Worm (Caenorhabditis elegans): Measurements from ENCODE around the gene C06G4.4.
"Not testable (repeated sequence)": the region's sequence is repeated elsewhere in the genome, so short reads cannot be mapped to it uniquely, and the experiment has no call there.

Gene C06G4.4

DNA sequence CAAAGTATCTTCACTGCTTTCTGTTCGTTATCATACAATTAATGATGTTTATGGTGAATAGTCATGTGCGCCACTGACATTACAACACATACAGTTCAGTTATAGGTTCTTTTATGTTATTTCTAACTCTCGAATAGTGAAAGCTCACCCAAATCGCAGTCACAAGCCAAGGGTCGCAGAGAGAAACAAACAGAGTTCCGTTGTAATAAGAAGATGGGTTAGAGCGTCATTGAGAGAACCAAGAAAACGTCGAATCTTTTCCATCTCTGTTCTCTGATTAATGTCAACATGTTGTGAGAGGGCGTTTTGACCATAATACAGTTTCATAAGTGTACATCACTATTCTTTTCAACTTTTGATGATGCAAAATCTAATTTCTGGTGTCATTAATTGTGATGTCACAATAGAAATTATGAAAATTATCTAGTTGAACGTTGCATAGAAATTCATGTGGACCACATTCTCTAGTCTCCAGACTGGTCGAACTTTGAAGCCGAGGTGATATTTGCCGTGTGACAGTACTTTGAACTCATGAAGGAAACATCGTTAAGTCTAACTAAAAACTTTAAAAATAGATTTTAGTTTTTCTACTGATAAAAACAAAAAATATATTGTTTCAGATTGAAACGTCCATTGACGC is 3.5 kb downstream of the C06G4.4 start:
- TF ChIP-seq cog-1 (tag; optimal IDR thresholded peaks at IDR 0.05) (no peak), tab-1 (GFP tag; IDR thresholded peaks at IDR 0.05) (no peak), T22C8.4 (GFP tag; IDR thresholded peaks at IDR 0.05) (no peak), flt-1 (GFP tag; IDR thresholded peaks at IDR 0.05) (no peak)

DNA sequence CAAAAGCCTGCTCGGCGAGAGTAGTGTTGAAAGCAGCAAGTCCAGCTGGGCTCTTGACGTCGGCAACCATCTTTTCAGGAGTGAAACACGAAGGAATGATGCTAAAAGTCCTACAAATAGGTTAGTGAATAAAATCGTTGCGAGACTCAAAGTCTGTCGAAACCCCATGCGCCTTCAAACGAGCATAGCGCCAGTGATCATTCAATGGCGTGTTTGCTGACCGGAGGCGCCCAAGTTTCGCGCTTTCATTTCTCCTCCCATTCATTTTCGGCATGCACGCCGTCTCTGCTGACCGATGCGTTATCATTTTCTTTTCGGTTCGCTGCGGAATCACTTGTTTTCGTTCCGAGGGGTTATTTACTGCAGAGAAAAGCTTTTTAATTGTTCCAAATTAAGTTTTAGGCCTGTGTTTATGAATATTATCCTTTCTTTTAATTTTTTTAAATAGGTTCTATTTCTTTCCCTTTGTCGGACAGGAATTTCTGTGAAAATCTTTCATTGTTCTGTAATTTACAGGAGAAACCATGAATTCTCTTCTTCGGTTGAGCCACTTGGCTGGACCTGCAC is 4.3 kb downstream of the C06G4.4 start, which contains the start of the genes eef-1B.1 and aco-2:
Gene eef-1B.1, minus strand, starts transcription at position 186 of the 567 bp plus-strand sequence.
Gene aco-2, plus strand, starts transcription at position 517 of the 567 bp plus-strand sequence.
- peak; percentile 1 for TF ChIP-seq cog-1 (tag; optimal IDR thresholded peaks at IDR 0.05)
- no peak for TF ChIP-seq flt-1 (GFP tag; IDR thresholded peaks at IDR 0.05)
- no peak for TF ChIP-seq med-1 (GFP tag; optimal IDR thresholded peaks at IDR 0.05; ENCODE audit: insufficient read depth)
- no peak for TF ChIP-seq ztf-29 (GFP tag; IDR thresholded peaks at IDR 0.05)
- no peak for TF ChIP-seq tab-1 (GFP tag; IDR thresholded peaks at IDR 0.05)
- TF ChIP-seq ref-1 (GFP tag; conservative IDR thresholded peaks at IDR 0.05) = no peak

- TF ChIP-seq tab-1 (GFP tag; IDR thresholded peaks at IDR 0.05) (no peak), ref-1 (GFP tag; conservative IDR thresholded peaks at IDR 0.05) (no peak), T22C8.4 (GFP tag; IDR thresholded peaks at IDR 0.05) (no peak), med-1 (GFP tag; optimal IDR thresholded peaks at IDR 0.05; ENCODE audit: insufficient read depth) (no peak), flt-1 (GFP tag; IDR thresholded peaks at IDR 0.05) (no peak), ztf-29 (GFP tag; IDR thresholded peaks at IDR 0.05) (no peak), ztf-23 (GFP tag; IDR thresholded peaks at IDR 0.05) (no peak), klf-2 (GFP tag; conservative IDR thresholded peaks at IDR 0.05) (no peak), cog-1 (tag; optimal IDR thresholded peaks at IDR 0.05) (no peak)
Observed at ce11 chrIII:7972687-7973086, 4.9 kb downstream of the C06G4.4 start.

ce11 chrIII:7972061-7972460 is 5.6 kb downstream of the C06G4.4 start, which contains the start of gene F54H12.5:
Gene F54H12.5, minus strand, starts transcription at chrIII:7972161.
- TF ChIP-seq flt-1 (GFP tag; IDR thresholded peaks at IDR 0.05) (no peak), tab-1 (GFP tag; IDR thresholded peaks at IDR 0.05) (no peak), ztf-29 (GFP tag; IDR thresholded peaks at IDR 0.05) (no peak), ref-1 (GFP tag; conservative IDR thresholded peaks at IDR 0.05) (no peak), med-1 (GFP tag; optimal IDR thresholded peaks at IDR 0.05; ENCODE audit: insufficient read depth) (no peak), klf-2 (GFP tag; conservative IDR thresholded peaks at IDR 0.05) (no peak), ztf-23 (GFP tag; IDR thresholded peaks at IDR 0.05) (no peak), T22C8.4 (GFP tag; IDR thresholded peaks at IDR 0.05) (no peak), cog-1 (tag; optimal IDR thresholded peaks at IDR 0.05) (no peak)

- no peak for TF ChIP-seq ztf-23 (GFP tag; IDR thresholded peaks at IDR 0.05)
- TF ChIP-seq tab-1 (GFP tag; IDR thresholded peaks at IDR 0.05) = no peak
- TF ChIP-seq T22C8.4 (GFP tag; IDR thresholded peaks at IDR 0.05) = no peak
- TF ChIP-seq cog-1 (tag; optimal IDR thresholded peaks at IDR 0.05) = no peak
- no peak for TF ChIP-seq klf-2 (GFP tag; conservative IDR thresholded peaks at IDR 0.05)
- TF ChIP-seq ztf-29 (GFP tag; IDR thresholded peaks at IDR 0.05) = no peak
- TF ChIP-seq ref-1 (GFP tag; conservative IDR thresholded peaks at IDR 0.05) = no peak
- no peak for TF ChIP-seq flt-1 (GFP tag; IDR thresholded peaks at IDR 0.05)
- no peak for TF ChIP-seq med-1 (GFP tag; optimal IDR thresholded peaks at IDR 0.05; ENCODE audit: insufficient read depth)
Observed at ce11 chrIII:7969121-7969520, 8.5 kb downstream of the C06G4.4 start, which contains the start of the genes F54H12.8 and F54H12.7. Gene F54H12.8, minus strand, starts transcription at chrIII:7969221. Gene F54H12.7, plus strand, starts transcription at chrIII:7969349.

DNA sequence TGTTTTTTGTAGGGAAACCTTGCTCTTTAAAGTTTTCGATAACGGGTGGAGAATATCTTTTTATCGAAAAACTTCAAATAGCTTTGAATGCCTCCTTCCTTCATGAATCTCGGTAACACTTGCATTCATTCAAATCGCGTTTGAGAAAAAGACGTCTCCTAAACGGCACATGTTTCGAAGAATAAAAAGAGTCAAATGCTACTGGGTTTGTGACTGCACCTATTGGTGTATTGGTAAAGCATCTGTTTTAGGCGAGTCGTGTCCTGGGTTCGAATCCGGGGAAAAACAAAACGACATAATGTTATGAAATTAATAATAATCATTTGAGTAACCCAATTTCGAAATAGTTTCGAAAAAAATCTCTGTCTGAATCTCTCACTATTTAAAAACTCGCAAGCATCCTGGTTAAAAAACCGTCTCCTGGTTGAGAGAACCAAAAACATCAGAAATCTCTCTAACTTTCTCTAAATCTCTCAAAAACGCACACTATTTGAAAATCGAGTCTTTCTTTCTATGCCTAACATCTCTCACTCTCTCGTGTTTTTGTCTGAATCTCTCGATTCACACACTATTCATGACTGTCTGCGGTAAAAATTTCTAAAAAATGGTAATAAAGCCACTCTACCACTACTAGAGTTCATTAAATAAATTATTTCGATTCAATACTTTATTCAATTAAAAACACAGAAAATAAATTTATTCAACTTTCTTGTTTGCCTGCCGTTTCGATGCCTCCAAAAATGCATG is 11.5 kb downstream of the C06G4.4 start:
- 0 out of 2 replicates have a peak, but pooled peaks have one; percentile 53 for TF ChIP-seq flt-1 (GFP tag; IDR thresholded peaks at IDR 0.05)

DNA sequence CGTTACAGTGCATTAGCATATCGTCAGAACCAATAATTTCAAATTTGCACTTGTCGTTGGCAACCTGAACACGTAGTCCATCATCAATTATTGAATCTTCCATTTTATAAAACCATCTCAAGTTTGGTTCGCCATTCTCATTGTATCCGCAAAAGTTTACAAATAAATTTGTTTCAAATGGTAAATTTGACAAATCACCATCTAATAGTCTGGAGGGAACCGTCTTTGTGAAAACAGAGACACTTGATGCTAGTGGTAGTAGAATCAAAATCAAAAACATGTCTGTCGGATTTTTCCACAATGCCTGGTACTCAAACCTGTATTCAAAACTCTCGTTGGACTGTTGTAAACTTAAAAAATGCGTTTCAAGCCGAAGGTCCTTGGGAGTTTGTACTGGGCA is 13.3 kb downstream of the C06G4.4 start, which contains the start of gene F54H12.2:
Gene F54H12.2, plus strand, starts transcription at position 301 of the 400 bp plus-strand sequence.
- TF ChIP-seq T22C8.4 (GFP tag; IDR thresholded peaks at IDR 0.05); cog-1 (tag; optimal IDR thresholded peaks at IDR 0.05); flt-1 (GFP tag; IDR thresholded peaks at IDR 0.05): not testable (repeated sequence)

ce11 chrIII:7962641-7963040 is 15.0 kb downstream of the C06G4.4 start, which contains the start of gene F54H12.4:
Gene F54H12.4, minus strand, starts transcription at chrIII:7962741.
- not testable (repeated sequence) for TF ChIP-seq ztf-23 (GFP tag; IDR thresholded peaks at IDR 0.05); klf-2 (GFP tag; conservative IDR thresholded peaks at IDR 0.05); ztf-29 (GFP tag; IDR thresholded peaks at IDR 0.05)

DNA sequence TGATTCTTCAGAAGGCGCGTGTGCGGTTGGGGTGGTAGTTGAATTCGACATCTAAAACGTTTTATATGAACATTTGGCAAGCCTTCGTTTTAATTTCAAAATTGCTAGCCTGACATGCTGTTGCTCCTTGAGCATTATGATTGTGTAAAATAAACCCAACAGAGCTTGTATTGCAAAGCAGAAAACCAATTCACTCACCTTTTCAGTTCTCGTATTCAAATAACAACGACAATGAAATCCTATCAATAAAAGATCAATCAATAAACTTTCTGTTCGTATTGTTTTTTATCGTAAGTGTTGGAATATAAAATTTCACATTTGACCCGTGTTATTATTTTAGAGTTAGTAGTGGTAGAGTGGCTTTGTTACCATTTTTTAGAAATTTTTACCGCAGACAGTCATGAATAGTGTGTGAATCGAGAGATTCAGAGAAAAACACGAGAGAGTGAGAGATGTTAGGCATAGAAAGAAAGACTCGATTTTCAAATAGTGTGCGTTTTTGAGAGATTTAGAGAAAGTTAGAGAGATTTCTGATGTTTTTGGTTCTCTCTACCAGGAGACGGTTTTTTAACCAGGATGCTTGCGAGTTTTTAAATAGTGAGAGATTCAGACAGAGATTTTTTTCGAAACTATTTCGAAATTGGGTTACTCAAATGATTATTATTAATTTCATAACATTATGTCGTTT is 18.5 kb downstream of the C06G4.4 start, which contains the start of gene F54H12.10:
Gene F54H12.10, minus strand, starts transcription at position 51 of the 688 bp plus-strand sequence.
- TF ChIP-seq ref-1 (GFP tag; conservative IDR thresholded peaks at IDR 0.05); tab-1 (GFP tag; IDR thresholded peaks at IDR 0.05); flt-1 (GFP tag; IDR thresholded peaks at IDR 0.05): not testable (repeated sequence)

All from whole organism, midembryonic.